Fruit fly (Drosophila melanogaster): ENCODE results near the gene Ahcy.

Ahcy gene

DNA sequence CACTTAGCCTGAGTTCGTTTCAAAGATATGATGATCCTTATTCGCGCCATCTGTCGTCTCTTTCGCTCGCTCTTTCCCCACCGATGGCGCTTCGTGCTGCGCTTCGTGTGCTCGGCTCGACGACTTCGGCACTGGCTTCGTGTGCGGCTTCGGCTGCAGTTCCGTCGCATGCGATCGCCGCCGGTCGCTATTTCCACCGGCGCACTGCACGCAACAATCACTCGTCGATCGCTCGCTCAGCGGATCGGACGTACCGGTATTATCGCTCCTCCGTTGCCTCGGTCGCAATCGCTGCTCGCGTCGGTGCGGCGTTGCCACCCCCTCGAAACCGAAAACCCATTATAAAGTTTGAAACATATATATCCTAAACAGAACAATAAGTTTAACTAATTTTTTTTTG, 48.7 kb downstream of the Ahcy start (continued):
- no peak for TF ChIP-seq ssp (GFP tag; IDR thresholded peaks at IDR 0.05)
- no peak for TF ChIP-seq CG17359 (tag; optimal IDR thresholded peaks at IDR 0.05)
- peak in 1 of 2 experiments; percentile 24 for TF ChIP-seq bsh (GFP tag; optimal IDR thresholded peaks at IDR 0.05)
- peak; percentile 13; the same call in 1 of the 2 replicates for TF ChIP-seq Scr (GFP tag; IDR thresholded peaks at IDR 0.05; ENCODE audit: partially characterized antibody)
- no peak for TF ChIP-seq lmd (GFP tag; IDR thresholded peaks at IDR 0.05)
- peak; percentile 51 for TF ChIP-seq CG8290 (GFP tag; optimal IDR thresholded peaks at IDR 0.05)
- TF ChIP-seq CG8290 (tag; optimal IDR thresholded peaks at IDR 0.05) = peak; percentile 79 to 85
- TF ChIP-seq klu (GFP tag; IDR thresholded peaks at IDR 0.05) = no peak
- no peak for TF ChIP-seq wek (GFP tag; optimal IDR thresholded peaks at IDR 0.05)
- TF ChIP-seq Sin3A (optimal IDR thresholded peaks at IDR 0.05) = no peak
- TF ChIP-seq CG12219 (GFP tag; optimal IDR thresholded peaks at IDR 0.05) = no peak
- TF ChIP-seq Hand (GFP tag; optimal IDR thresholded peaks at IDR 0.05) = no peak
- TF ChIP-seq CG1832 (GFP tag; optimal IDR thresholded peaks at IDR 0.05) = peak; percentile 39
- peak; percentile 14 for TF ChIP-seq MESR4 (GFP tag; optimal IDR thresholded peaks at IDR 0.05)
- TF ChIP-seq CG14860 (GFP tag; IDR thresholded peaks at IDR 0.05; ENCODE audit: partially characterized antibody) = no peak
- peak; percentile 75 for TF ChIP-seq HLHmδ (GFP tag; optimal IDR thresholded peaks at IDR 0.05)
- no peak for TF ChIP-seq toy (GFP tag; IDR thresholded peaks at IDR 0.05)
- TF ChIP-seq bab2 (GFP tag; optimal IDR thresholded peaks at IDR 0.05) = no peak
- 0 out of 3 replicates have a peak, but pooled peaks have one; percentile 44 for TF ChIP-seq ken (GFP tag; IDR thresholded peaks at IDR 0.05)
- TF ChIP-seq z (GFP tag; IDR thresholded peaks at IDR 0.05) = no peak
- TF ChIP-seq stc (GFP tag; IDR thresholded peaks at IDR 0.05) = 0 out of 2 replicates have a peak, but pooled peaks have one; percentile 5
- TF ChIP-seq unpg (GFP tag; optimal IDR thresholded peaks at IDR 0.05) = peak; percentile 17
- 0 out of 2 replicates have a peak, but pooled peaks have one; percentile 12 for TF ChIP-seq Atf6 (GFP tag; IDR thresholded peaks at IDR 0.05)
- peak in 1 of 2 experiments; percentile 11 for TF ChIP-seq insv (GFP tag; optimal IDR thresholded peaks at IDR 0.05)
- 0 out of 2 replicates have a peak, but pooled peaks have one; percentile 12 for TF ChIP-seq MBD-R2 (GFP tag; IDR thresholded peaks at IDR 0.05)
- TF ChIP-seq emc (GFP tag; optimal IDR thresholded peaks at IDR 0.05) = no peak
- no peak for TF ChIP-seq CG12769 (tag; optimal IDR thresholded peaks at IDR 0.05)
- peak; percentile 16 for TF ChIP-seq Sry-δ (GFP tag; optimal IDR thresholded peaks at IDR 0.05)
- no peak for TF ChIP-seq inv (GFP tag; IDR thresholded peaks at IDR 0.05; ENCODE audit: partially characterized antibody)
- TF ChIP-seq CG16813 (GFP tag; IDR thresholded peaks at IDR 0.05; ENCODE audit: partially characterized antibody) = no peak
- no peak for TF ChIP-seq CG9215 (GFP tag; IDR thresholded peaks at IDR 0.05)
- peak; percentile 5 for TF ChIP-seq kni (GFP tag; optimal IDR thresholded peaks at IDR 0.05)
- no peak for TF ChIP-seq CG8478 (optimal IDR thresholded peaks at IDR 0.05)
- no peak for TF ChIP-seq CG3163 (GFP tag; optimal IDR thresholded peaks at IDR 0.05)
- TF ChIP-seq lab (GFP tag; optimal IDR thresholded peaks at IDR 0.05) = peak; percentile 67
- no peak for TF ChIP-seq CG18764 (GFP tag; optimal IDR thresholded peaks at IDR 0.05)
- peak; percentile 68; the same call in 2 of the 3 replicates for TF ChIP-seq otp (GFP tag; IDR thresholded peaks at IDR 0.05)
- TF ChIP-seq Antp (GFP tag; optimal IDR thresholded peaks at IDR 0.05) = no peak
- no peak for TF ChIP-seq CG2889 (GFP tag; IDR thresholded peaks at IDR 0.05)
- TF ChIP-seq disco-r (GFP tag; optimal IDR thresholded peaks at IDR 0.05) = no peak
- TF ChIP-seq eve (GFP tag; optimal IDR thresholded peaks at IDR 0.05) = no peak
- peak; percentile 33 for TF ChIP-seq Mes4 (GFP tag; optimal IDR thresholded peaks at IDR 0.05)
- peak in 1 of 3 experiments; percentile 32 for TF ChIP-seq Stat92E (GFP tag; optimal IDR thresholded peaks at IDR 0.05)
- no peak for TF ChIP-seq CG7556 (GFP tag; optimal IDR thresholded peaks at IDR 0.05)
- TF ChIP-seq dan (GFP tag; IDR thresholded peaks at IDR 0.05) = no peak
- TF ChIP-seq CG8924 (tag; optimal IDR thresholded peaks at IDR 0.05) = peak; percentile 6
- TF ChIP-seq mld (GFP tag; IDR thresholded peaks at IDR 0.05; ENCODE audit: partially characterized antibody) = no peak
- no peak for TF ChIP-seq E2f2 (GFP tag; IDR thresholded peaks at IDR 0.05)
- TF ChIP-seq da (GFP tag; optimal IDR thresholded peaks at IDR 0.05) = no peak
- no peak for TF ChIP-seq Mrtf (GFP tag; IDR thresholded peaks at IDR 0.05)
- TF ChIP-seq CG8944 (GFP tag; optimal IDR thresholded peaks at IDR 0.05) = no peak
